Worm (Caenorhabditis elegans) whole organism, early embryonic: ENCODE measurements around the gene del-8.

Experiments
- B0310.2 ChIP-seq: sonication (generic microtip); optimal IDR thresholded peaks from 2 replicates; lab custom pipeline; 2016; ENCODE audit warnings: mild to moderate bottlenecking, missing genetic modification characterization, missing compliant biosample characterization
- F13C5.2 ChIP-seq: sonication (generic microtip); optimal IDR thresholded peaks from 2 replicates; lab custom pipeline; 2017; ENCODE audit warnings: mild to moderate bottlenecking, missing genetic modification characterization, inconsistent platforms, missing compliant biosample characterization
- aly-1 ChIP-seq: sonication (generic microtip); optimal IDR thresholded peaks from 2 replicates; lab custom pipeline; 2016; ENCODE audit warnings: missing genetic modification characterization, missing compliant biosample characterization
- ama-1 ChIP-seq: fragments of 150-350 bp; optimal IDR thresholded peaks from 2 replicates; lab custom pipeline; 2014
- ceh-13 ChIP-seq: fragments of 200-800 bp; sonication (Bioruptor generic); optimal IDR thresholded peaks from 2 replicates; lab custom pipeline; 2018; ENCODE audit warnings: mild to moderate bottlenecking, missing genetic modification characterization, missing compliant biosample characterization
- ceh-36 ChIP-seq: sonication (generic microtip); optimal IDR thresholded peaks from 2 replicates; lab custom pipeline; 2016; ENCODE audit warnings: missing genetic modification characterization, inconsistent platforms, missing compliant biosample characterization
- ets-7 ChIP-seq: sonication (generic microtip); optimal IDR thresholded peaks from 2 replicates; lab custom pipeline; 2016; ENCODE audit warnings: missing genotype, missing genetic modification characterization, missing compliant biosample characterization
- flt-1 ChIP-seq: fragments of 200-800 bp; sonication (Bioruptor generic); IDR thresholded peaks from 2 replicates; pipeline ENCODE4 v1.3.6; 2022; ENCODE audit warnings: missing genetic modification characterization, missing compliant biosample characterization
- hmbx-1 ChIP-seq: sonication (generic microtip); optimal IDR thresholded peaks from 2 replicates; lab custom pipeline; 2016; ENCODE audit warnings: mild to moderate bottlenecking, missing genetic modification characterization, missing compliant biosample characterization
- hmg-4 ChIP-seq: fragments of 200-800 bp; sonication (Bioruptor generic); optimal IDR thresholded peaks from 2 replicates; lab custom pipeline; 2018; ENCODE audit warnings: mild to moderate bottlenecking, missing genetic modification characterization, missing compliant biosample characterization
- hnd-1 ChIP-seq: sonication (generic microtip); optimal IDR thresholded peaks from 2 replicates; lab custom pipeline; 2016; ENCODE audit warnings: missing genetic modification characterization, missing compliant biosample characterization
- pes-1 ChIP-seq: fragments of 200-800 bp; sonication (Bioruptor generic); IDR thresholded peaks from 2 replicates; pipeline ENCODE4 v1.3.6; 2022; ENCODE audit warnings: missing genetic modification reagents, missing genetic modification characterization, missing compliant biosample characterization
- scrt-1 ChIP-seq: fragments of 200-800 bp; sonication (Bioruptor generic); IDR thresholded peaks from 2 replicates; pipeline ENCODE4 v1.3.6; 2022; ENCODE audit warnings: missing genetic modification characterization, missing compliant biosample characterization
- sea-1 ChIP-seq: fragments of 200-800 bp; sonication (Bioruptor generic); conservative IDR thresholded peaks from 2 replicates; pipeline ENCODE4 v1.3.6; 2022; ENCODE audit warnings: missing genetic modification characterization, missing compliant biosample characterization
- tbx-11 ChIP-seq: fragments of 200-800 bp; sonication (Bioruptor generic); IDR thresholded peaks from 2 replicates; pipeline ENCODE4 v1.3.6; 2022; ENCODE audit warnings: missing genetic modification characterization, missing compliant biosample characterization
- tbx-37 ChIP-seq: fragments of 200-800 bp; sonication (Bioruptor generic); conservative IDR thresholded peaks from 2 replicates; pipeline ENCODE4 v1.3.6; 2022; ENCODE audit warnings: missing genetic modification reagents, missing genetic modification characterization, missing compliant biosample characterization
- tra-4 ChIP-seq: sonication (generic microtip); optimal IDR thresholded peaks from 2 replicates; lab custom pipeline; 2017; ENCODE audit warnings: missing genetic modification characterization, missing compliant biosample characterization

Gene del-8

DNA sequence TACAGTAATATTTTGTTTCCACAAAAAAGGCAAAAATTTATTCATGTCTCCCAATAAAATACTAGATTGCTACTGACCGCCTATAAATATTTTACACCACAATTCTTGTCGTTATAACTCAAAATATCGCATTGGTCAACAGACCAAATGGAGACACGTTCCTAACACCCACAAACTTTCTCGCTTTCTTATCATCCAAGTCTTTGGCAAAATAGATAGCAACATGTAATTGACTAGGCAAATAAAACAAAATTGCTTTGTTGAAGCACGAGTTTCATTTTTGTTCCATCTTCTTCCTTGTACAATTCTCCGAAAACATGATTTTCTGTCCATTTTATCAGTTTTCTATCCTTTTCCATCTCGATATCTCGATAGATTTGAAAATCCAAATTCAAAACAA is 13.4 kb downstream of the del-8 start:
- no peak for TF ChIP-seq pes-1 (GFP tag; lab: Robert Waterston, UW)
- TF ChIP-seq B0310.2 (tag; lab: Kevin White, UChicago), result no peak
- no peak for TF ChIP-seq ceh-36 (tag; lab: Kevin White, UChicago)

ce11 chrX:9603180-9603579 is 14.0 kb downstream of the del-8 start:
- TF ChIP-seq tbx-37 (no peak), pes-1 (GFP tag; lab: Robert Waterston, UW) (no peak), sea-1 (GFP tag; lab: Robert Waterston, UW) (no peak), tbx-11 (no peak), F13C5.2 (tag; lab: Kevin White, UChicago) (no peak), aly-1 (tag; lab: Kevin White, UChicago) (no peak), hnd-1 (tag; lab: Kevin White, UChicago) (no peak), tra-4 (tag; lab: Kevin White, UChicago) (no peak), ceh-36 (tag; lab: Kevin White, UChicago) (no peak), hmg-4 (no peak), B0310.2 (tag; lab: Kevin White, UChicago) (no peak), ets-7 (tag; lab: Kevin White, UChicago) (no peak), ama-1 (lab: Kevin White, UChicago) (no peak), scrt-1 (GFP tag; lab: Robert Waterston, UW) (no peak), ceh-13 (GFP tag; lab: Kevin White, UChicago) (no peak), hmbx-1 (tag; lab: Kevin White, UChicago) (no peak), flt-1 (GFP tag; lab: Robert Waterston, UW) (no peak)

- TF ChIP-seq F13C5.2 (tag; lab: Kevin White, UChicago) (no peak), ceh-36 (tag; lab: Kevin White, UChicago) (no peak), tbx-11 (no peak), ets-7 (tag; lab: Kevin White, UChicago) (no peak), sea-1 (GFP tag; lab: Robert Waterston, UW) (no peak), pes-1 (GFP tag; lab: Robert Waterston, UW) (no peak), ama-1 (lab: Kevin White, UChicago) (no peak)
These were observed 18.9 kb downstream of the del-8 start for ce11 chrX:9608127-9608526.

- TF ChIP-seq hnd-1 (tag; lab: Kevin White, UChicago) (no peak), pes-1 (GFP tag; lab: Robert Waterston, UW) (no peak), B0310.2 (tag; lab: Kevin White, UChicago) (no peak), scrt-1 (GFP tag; lab: Robert Waterston, UW) (no peak), tra-4 (tag; lab: Kevin White, UChicago) (no peak), hmbx-1 (tag; lab: Kevin White, UChicago) (no peak)
These were observed 20.9 kb downstream of the del-8 start, which contains the start of gene C11E4.6 for ce11 chrX:9610040-9610613. C11E4.6 (plus strand) TSS chrX:9610563.

DNA sequence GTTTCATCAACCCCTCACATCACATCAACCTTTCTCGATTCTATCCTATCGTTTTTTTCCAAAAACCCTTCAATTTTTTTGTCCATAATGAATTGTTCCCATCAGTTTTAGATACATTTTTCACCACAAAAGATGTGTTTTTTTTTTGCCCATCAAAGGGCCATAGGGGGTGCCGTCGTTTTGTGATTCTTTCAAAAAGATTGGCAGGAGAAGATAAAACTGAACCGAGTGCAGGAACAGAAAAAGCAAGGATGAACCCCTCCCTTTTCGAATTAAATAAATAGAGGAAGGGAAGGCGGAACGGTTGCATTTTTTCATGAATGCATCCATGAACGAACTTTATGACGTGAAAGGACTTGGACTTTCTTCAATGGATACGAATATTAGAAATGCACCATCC is 27.7 kb downstream of the del-8 start, which contains the start of gene C11E4.7:
Gene C11E4.7 (plus strand): TSS at position 301 of the 400 bp plus-strand sequence.
- TF ChIP-seq ceh-13 (GFP tag; lab: Kevin White, UChicago) (no peak), hnd-1 (tag; lab: Kevin White, UChicago) (no peak), ceh-36 (tag; lab: Kevin White, UChicago) (no peak), tbx-37 (no peak), F13C5.2 (tag; lab: Kevin White, UChicago) (no peak), hmg-4 (no peak), scrt-1 (GFP tag; lab: Robert Waterston, UW) (no peak), pes-1 (GFP tag; lab: Robert Waterston, UW) (no peak), tra-4 (tag; lab: Kevin White, UChicago) (no peak), flt-1 (GFP tag; lab: Robert Waterston, UW) (no peak), aly-1 (tag; lab: Kevin White, UChicago) (no peak), B0310.2 (tag; lab: Kevin White, UChicago) (no peak), tbx-11 (no peak), ama-1 (lab: Kevin White, UChicago) (no peak), hmbx-1 (tag; lab: Kevin White, UChicago) (no peak), ets-7 (tag; lab: Kevin White, UChicago) (no peak), sea-1 (GFP tag; lab: Robert Waterston, UW) (no peak)

DNA sequence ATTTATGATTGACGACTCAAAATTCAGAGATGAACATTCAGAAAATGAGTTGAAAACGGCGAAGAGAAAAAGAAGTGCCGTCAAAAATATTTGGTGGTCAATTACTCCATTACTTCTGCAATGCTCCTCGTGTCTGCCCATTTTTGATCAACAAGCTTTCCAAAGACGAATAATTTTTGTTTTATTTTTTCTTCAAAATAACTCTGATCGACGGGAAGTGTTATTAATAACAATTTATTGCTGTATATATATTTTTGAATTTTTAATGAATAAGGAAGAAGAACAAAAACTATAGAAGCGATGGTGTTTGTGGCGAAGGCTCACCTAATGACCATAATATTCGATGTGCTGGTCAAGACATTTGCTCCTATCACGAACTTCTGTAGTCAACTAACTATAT is 30.9 kb downstream of the del-8 start, which contains the start of gene C11E4.8:
Gene C11E4.8 (plus strand): TSS at position 301 of the 400 bp plus-strand sequence.
- no peak for TF ChIP-seq hmbx-1 (tag; lab: Kevin White, UChicago)
- no peak for TF ChIP-seq B0310.2 (tag; lab: Kevin White, UChicago)
- TF ChIP-seq flt-1 (GFP tag; lab: Robert Waterston, UW), result no peak
- no peak for TF ChIP-seq sea-1 (GFP tag; lab: Robert Waterston, UW)
- no peak for TF ChIP-seq F13C5.2 (tag; lab: Kevin White, UChicago)
- TF ChIP-seq ama-1 (lab: Kevin White, UChicago), result no peak
- no peak for TF ChIP-seq aly-1 (tag; lab: Kevin White, UChicago)
- no peak for TF ChIP-seq scrt-1 (GFP tag; lab: Robert Waterston, UW)
- no peak for TF ChIP-seq ets-7 (tag; lab: Kevin White, UChicago)
- no peak for TF ChIP-seq pes-1 (GFP tag; lab: Robert Waterston, UW)
- no peak for TF ChIP-seq hnd-1 (tag; lab: Kevin White, UChicago)
- no peak for TF ChIP-seq ceh-36 (tag; lab: Kevin White, UChicago)
- TF ChIP-seq tra-4 (tag; lab: Kevin White, UChicago), result no peak
- TF ChIP-seq hmg-4, result no peak
- TF ChIP-seq tbx-37, result no peak
- TF ChIP-seq ceh-13 (GFP tag; lab: Kevin White, UChicago), result no peak
- TF ChIP-seq tbx-11, result no peak

DNA sequence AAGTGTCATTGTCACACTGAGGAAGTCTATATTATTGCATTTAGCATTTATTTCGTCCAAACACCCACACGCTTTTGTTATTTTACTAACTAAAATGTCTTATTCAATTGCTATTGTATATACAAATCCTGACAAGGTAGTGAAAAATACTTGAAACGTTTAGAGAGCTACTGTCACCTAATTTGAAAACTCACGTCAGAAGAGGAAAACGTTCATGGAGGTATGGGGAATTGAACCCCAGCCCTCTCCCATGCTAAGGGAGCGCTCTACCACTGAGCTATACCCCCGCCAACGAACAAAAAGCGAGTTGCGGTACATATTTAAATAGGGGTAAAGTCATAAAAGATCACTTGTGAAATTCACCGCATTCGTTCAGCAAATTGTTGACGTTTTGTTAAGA is 33.4 kb downstream of the del-8 start:
- TF ChIP-seq ceh-36 (tag; lab: Kevin White, UChicago) (peak; percentile 18), ceh-13 (GFP tag; lab: Kevin White, UChicago) (peak; percentile 9), B0310.2 (tag; lab: Kevin White, UChicago) (no peak), scrt-1 (GFP tag; lab: Robert Waterston, UW) (peak; percentile 56; the same call in 1 of the 2 replicates), F13C5.2 (tag; lab: Kevin White, UChicago) (no peak), tbx-11 (peak; percentile 72), hnd-1 (tag; lab: Kevin White, UChicago) (peak; percentile 29), aly-1 (tag; lab: Kevin White, UChicago) (peak; percentile 66), tra-4 (tag; lab: Kevin White, UChicago) (no peak), sea-1 (GFP tag; lab: Robert Waterston, UW) (peak; percentile 62; the same call in 1 of the 2 replicates), tbx-37 (peak; percentile 47; the same call in 1 of the 2 replicates)
